Worm (Caenorhabditis elegans): ENCODE results near the gene Y73B6BL.288.

The Y73B6BL.288 gene

ce11 chrIV:6330790-6331189 is 11.5 kb downstream of the Y73B6BL.288 start:
- TF ChIP-seq unc-120 (tag; optimal IDR thresholded peaks at IDR 0.05; ENCODE audit: poor library complexity, severe bottlenecking) (peak; percentile 12), unc-62 (GFP tag; optimal IDR thresholded peaks at IDR 0.05) (peak; percentile 49), snpc-4 (tag; optimal IDR thresholded peaks at IDR 0.05) (no peak)

ce11 chrIV:6329339-6329738 is 13.0 kb downstream of the Y73B6BL.288 start, which contains the start of gene seu-1:
Gene seu-1 (plus strand): TSS chrIV:6329639.
- TF ChIP-seq ham-2 (GFP tag; optimal IDR thresholded peaks at IDR 0.05) (no peak), zip-8 (tag; optimal IDR thresholded peaks at IDR 0.05) (no peak), elt-3 (tag; optimal IDR thresholded peaks at IDR 0.05) (no peak), cnd-1 (tag; optimal IDR thresholded peaks at IDR 0.05) (no peak), lin-13 (tag; optimal IDR thresholded peaks at IDR 0.05) (no peak), M03D4.4 (tag; optimal IDR thresholded peaks at IDR 0.05) (no peak), bed-3 (GFP tag; optimal IDR thresholded peaks at IDR 0.05) (no peak), tbx-8 (GFP tag; optimal IDR thresholded peaks at IDR 0.05) (no peak)

- TF ChIP-seq M03D4.4 (tag; optimal IDR thresholded peaks at IDR 0.05): no peak
- no peak for TF ChIP-seq mep-1 (tag; optimal IDR thresholded peaks at IDR 0.05)
- no peak for TF ChIP-seq lin-32 (GFP tag; optimal IDR thresholded peaks at IDR 0.05)
- no peak for TF ChIP-seq sem-2 (GFP tag; optimal IDR thresholded peaks at IDR 0.05)
- no peak for TF ChIP-seq elt-3 (tag; optimal IDR thresholded peaks at IDR 0.05)
- no peak for TF ChIP-seq mls-2 (tag; optimal IDR thresholded peaks at IDR 0.05)
- no peak for TF ChIP-seq ham-2 (GFP tag; optimal IDR thresholded peaks at IDR 0.05)
- no peak for TF ChIP-seq nhr-237 (tag; optimal IDR thresholded peaks at IDR 0.05)
Observed at ce11 chrIV:6328198-6328597, 14.1 kb downstream of the Y73B6BL.288 start.

ce11 chrIV:6327363-6328015 is 14.8 kb downstream of the Y73B6BL.288 start:
- TF ChIP-seq unc-39 (tag; optimal IDR thresholded peaks at IDR 0.05) (no peak), M03D4.4 (tag; optimal IDR thresholded peaks at IDR 0.05) (no peak), elt-1 (tag; optimal IDR thresholded peaks at IDR 0.05; ENCODE audit: borderline replicate concordance, insufficient read depth) (peak; percentile 15), lsy-2 (tag; optimal IDR thresholded peaks at IDR 0.05) (no peak), nhr-237 (tag; optimal IDR thresholded peaks at IDR 0.05) (no peak), ces-1 (GFP tag; optimal IDR thresholded peaks at IDR 0.05) (peak; percentile 73), ztf-11 (tag; optimal IDR thresholded peaks at IDR 0.05) (no peak), ham-2 (GFP tag; optimal IDR thresholded peaks at IDR 0.05) (no peak), mep-1 (tag; optimal IDR thresholded peaks at IDR 0.05) (peak; percentile 25), lin-13 (tag; optimal IDR thresholded peaks at IDR 0.05) (no peak), mls-2 (tag; optimal IDR thresholded peaks at IDR 0.05) (no peak), nhr-76 (tag; optimal IDR thresholded peaks at IDR 0.05) (no peak), mab-5 (tag; optimal IDR thresholded peaks at IDR 0.05) (no peak), ceh-39 (tag; optimal IDR thresholded peaks at IDR 0.05) (peak; percentile 55), drap-1 (GFP tag; optimal IDR thresholded peaks at IDR 0.05) (no peak), flh-1 (GFP tag; optimal IDR thresholded peaks at IDR 0.05) (no peak)

DNA sequence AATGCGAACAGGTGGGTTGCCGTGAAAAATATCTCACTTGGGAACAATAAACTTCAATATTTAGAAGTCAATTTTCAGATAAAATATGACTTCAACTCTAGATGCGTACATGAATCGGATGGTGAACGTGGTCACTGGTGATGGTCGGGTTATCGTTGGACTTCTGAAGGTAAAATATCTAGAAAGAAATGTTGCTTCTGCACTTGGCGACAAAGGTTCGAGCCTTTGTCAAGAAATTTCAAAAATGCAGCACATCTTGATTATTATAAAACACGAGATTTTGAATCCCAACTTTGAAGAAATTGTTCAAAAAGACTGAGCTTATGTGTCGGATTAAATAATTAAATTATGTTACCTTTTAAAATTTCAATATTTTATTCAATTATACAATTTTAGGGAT is 15.9 kb downstream of the Y73B6BL.288 start, which contains the start of gene lsm-8:
lsm-8 (plus strand) TSS at position 79 of the 400 bp plus-strand sequence.
- TF ChIP-seq cnd-1 (tag; optimal IDR thresholded peaks at IDR 0.05) (no peak), nhr-76 (tag; optimal IDR thresholded peaks at IDR 0.05) (no peak), ces-1 (GFP tag; optimal IDR thresholded peaks at IDR 0.05) (no peak), ceh-83 (GFP tag; optimal IDR thresholded peaks at IDR 0.05) (no peak), elt-1 (tag; optimal IDR thresholded peaks at IDR 0.05; ENCODE audit: borderline replicate concordance, insufficient read depth) (no peak), mep-1 (tag; optimal IDR thresholded peaks at IDR 0.05) (no peak), unc-62 (GFP tag; optimal IDR thresholded peaks at IDR 0.05) (no peak), flh-1 (GFP tag; optimal IDR thresholded peaks at IDR 0.05) (no peak), tbx-8 (GFP tag; optimal IDR thresholded peaks at IDR 0.05) (no peak), sem-2 (GFP tag; optimal IDR thresholded peaks at IDR 0.05) (no peak), mab-5 (tag; optimal IDR thresholded peaks at IDR 0.05) (no peak), lin-13 (tag; optimal IDR thresholded peaks at IDR 0.05) (no peak)

- TF ChIP-seq flh-1 (GFP tag; optimal IDR thresholded peaks at IDR 0.05) (no peak), nhr-12 (tag; optimal IDR thresholded peaks at IDR 0.05) (no peak), nhr-2 (tag; optimal IDR thresholded peaks at IDR 0.05) (no peak), ceh-43 (GFP tag; optimal IDR thresholded peaks at IDR 0.05) (no peak), ces-1 (GFP tag; optimal IDR thresholded peaks at IDR 0.05) (no peak), M03D4.4 (tag; optimal IDR thresholded peaks at IDR 0.05) (no peak), lsy-2 (tag; optimal IDR thresholded peaks at IDR 0.05) (no peak), hlh-1 (tag; optimal IDR thresholded peaks at IDR 0.05) (no peak), ztf-11 (tag; optimal IDR thresholded peaks at IDR 0.05) (no peak), sptf-1 (tag; optimal IDR thresholded peaks at IDR 0.05) (no peak), unc-120 (tag; optimal IDR thresholded peaks at IDR 0.05; ENCODE audit: poor library complexity, severe bottlenecking) (no peak), mls-2 (tag; optimal IDR thresholded peaks at IDR 0.05) (no peak), ham-2 (GFP tag; optimal IDR thresholded peaks at IDR 0.05) (no peak), drap-1 (GFP tag; optimal IDR thresholded peaks at IDR 0.05) (no peak), blmp-1 (tag; optimal IDR thresholded peaks at IDR 0.05) (no peak), nhr-76 (tag; optimal IDR thresholded peaks at IDR 0.05) (no peak)
Observed at ce11 chrIV:6325772-6326171, 16.6 kb downstream of the Y73B6BL.288 start.

Data from whole organism, mixed stage, embryonic.